Worm (Caenorhabditis elegans): Measurements from ENCODE around the gene F41B4.2.

The F41B4.2 gene

DNA sequence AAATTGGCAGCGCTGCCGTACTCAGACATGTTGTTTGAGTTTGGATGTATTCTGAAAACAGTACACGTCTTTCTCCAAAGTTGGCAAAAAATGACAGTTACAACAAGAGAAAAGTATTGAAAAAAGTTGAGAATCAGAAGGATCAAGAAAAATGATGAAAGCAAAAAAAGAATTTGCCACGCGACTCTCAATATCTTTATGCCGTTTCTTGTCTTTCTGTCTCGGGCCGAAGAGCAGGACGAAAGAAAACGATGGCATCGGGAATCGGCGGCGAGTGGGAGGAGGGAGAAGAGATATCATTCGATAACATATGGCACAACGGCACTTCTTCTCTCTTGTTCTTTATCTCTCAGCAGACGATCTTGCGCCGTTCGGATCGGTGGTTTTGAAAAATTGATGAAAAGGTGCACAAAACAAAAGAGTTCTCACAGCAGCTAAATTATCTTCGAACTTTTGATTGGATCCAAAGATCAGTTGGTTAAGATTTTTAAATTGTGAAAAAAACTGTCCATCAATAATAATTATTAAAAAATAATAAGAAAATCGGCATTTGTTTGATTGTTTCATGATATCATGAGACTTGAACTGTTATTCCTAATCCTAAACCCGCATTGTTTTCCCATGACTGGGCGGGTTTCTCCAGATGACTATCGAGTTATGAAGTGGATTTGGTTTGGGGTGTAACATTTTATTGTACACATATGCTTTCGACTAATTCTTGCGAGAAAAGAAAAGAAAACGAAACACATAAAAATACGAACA is 11.7 kb downstream of the F41B4.2 start, which contains the start of gene gei-15:
gei-15 (minus strand) TSS at position 51 of the 762 bp plus-strand sequence.
- TF ChIP-seq snu-23 (GFP tag; optimal IDR thresholded peaks at IDR 0.05) (peak; percentile 23), swsn-7 (tag; optimal IDR thresholded peaks at IDR 0.05) (no peak), lin-14 (GFP tag; optimal IDR thresholded peaks at IDR 0.05) (peak; percentile 52), rnt-1 (tag; optimal IDR thresholded peaks at IDR 0.05) (peak; percentile 52), C16A3.4 (tag; optimal IDR thresholded peaks at IDR 0.05) (no peak), ets-5 (GFP tag; IDR thresholded peaks at IDR 0.05) (no peak), pag-3 (tag; optimal IDR thresholded peaks at IDR 0.05; ENCODE audit: borderline replicate concordance, insufficient read depth) (peak; percentile 90), grh-1 (GFP tag; IDR thresholded peaks at IDR 0.05) (no peak), ztf-11 (tag; optimal IDR thresholded peaks at IDR 0.05) (no peak), ceh-8 (GFP tag; optimal IDR thresholded peaks at IDR 0.05) (no peak), zip-4 (GFP tag; optimal IDR thresholded peaks at IDR 0.05) (no peak), nhr-90 (tag; optimal IDR thresholded peaks at IDR 0.05; ENCODE audit: poor library complexity) (no peak), nhr-12 (tag; optimal IDR thresholded peaks at IDR 0.05) (no peak), aly-2 (tag; optimal IDR thresholded peaks at IDR 0.05) (no peak), hlh-4 (tag; optimal IDR thresholded peaks at IDR 0.05) (no peak), dsc-1 (tag; optimal IDR thresholded peaks at IDR 0.05) (peak; percentile 52), mab-9 (GFP tag; IDR thresholded peaks at IDR 0.05) (no peak), nhr-71 (tag; optimal IDR thresholded peaks at IDR 0.05) (peak; percentile 22), blmp-1 (tag; optimal IDR thresholded peaks at IDR 0.05) (no peak)

DNA sequence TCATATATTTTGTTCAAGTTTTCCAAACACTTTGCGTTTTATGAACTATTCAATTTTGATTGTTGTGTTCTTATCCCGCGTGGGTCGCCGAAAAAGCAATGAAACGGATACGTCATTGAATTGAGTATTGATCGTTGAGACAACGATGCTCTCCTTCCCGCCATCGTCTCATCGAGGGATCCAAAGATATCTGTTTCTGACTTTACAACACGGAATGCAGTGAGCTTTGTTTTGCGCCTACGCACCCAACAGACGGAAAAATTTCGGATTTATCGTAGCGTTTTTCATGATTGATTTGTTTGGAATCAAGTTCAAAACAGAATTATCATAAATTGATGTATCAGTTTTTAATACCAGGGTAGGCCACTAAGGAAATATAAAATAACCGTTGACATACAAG is 12.5 kb downstream of the F41B4.2 start:
- TF ChIP-seq nhr-84 (tag; optimal IDR thresholded peaks at IDR 0.05): no peak
- TF ChIP-seq lin-13 (GFP tag; optimal IDR thresholded peaks at IDR 0.05): no peak
- TF ChIP-seq nhr-20 (tag; optimal IDR thresholded peaks at IDR 0.05): no peak
- no peak for TF ChIP-seq pqm-1 (tag; optimal IDR thresholded peaks at IDR 0.05)
- TF ChIP-seq nhr-77 (tag; optimal IDR thresholded peaks at IDR 0.05): no peak
- no peak for TF ChIP-seq lsy-2 (tag; optimal IDR thresholded peaks at IDR 0.05)
- TF ChIP-seq ceh-88 (GFP tag; IDR thresholded peaks at IDR 0.05): no peak
- no peak for TF ChIP-seq ceh-82 (tag; optimal IDR thresholded peaks at IDR 0.05)
- no peak for TF ChIP-seq mab-9 (GFP tag; IDR thresholded peaks at IDR 0.05)
- TF ChIP-seq aly-2 (tag; optimal IDR thresholded peaks at IDR 0.05): no peak
- no peak for TF ChIP-seq C04F5.9 (tag; optimal IDR thresholded peaks at IDR 0.05)
- TF ChIP-seq swsn-7 (tag; optimal IDR thresholded peaks at IDR 0.05): no peak
- TF ChIP-seq fkh-8 (tag; optimal IDR thresholded peaks at IDR 0.05): no peak
- TF ChIP-seq ces-1 (GFP tag; optimal IDR thresholded peaks at IDR 0.05): no peak
- TF ChIP-seq tlp-1 (tag; optimal IDR thresholded peaks at IDR 0.05): no peak
- TF ChIP-seq sptf-1 (tag; optimal IDR thresholded peaks at IDR 0.05): no peak
- no peak for TF ChIP-seq nhr-12 (tag; optimal IDR thresholded peaks at IDR 0.05)
- peak; percentile 62 for TF ChIP-seq dsc-1 (tag; optimal IDR thresholded peaks at IDR 0.05)
- peak; percentile 43 for TF ChIP-seq lin-14 (GFP tag; optimal IDR thresholded peaks at IDR 0.05)
- no peak for TF ChIP-seq efl-1 (optimal IDR thresholded peaks at IDR 0.05)
- TF ChIP-seq efl-1 (GFP tag; optimal IDR thresholded peaks at IDR 0.05 in 1 of 2): peak in 1 of 2 experiments; percentile 24
- TF ChIP-seq fkh-10 (GFP tag; optimal IDR thresholded peaks at IDR 0.05): no peak
- TF ChIP-seq nhr-71 (tag; optimal IDR thresholded peaks at IDR 0.05): peak; percentile 50
- TF ChIP-seq nhr-19 (GFP tag; conservative IDR thresholded peaks at IDR 0.05): 0 out of 2 replicates have a peak, but pooled peaks have one; percentile 10
- TF ChIP-seq nhr-11 (tag; optimal IDR thresholded peaks at IDR 0.05): no peak
- TF ChIP-seq elt-2 (tag; optimal IDR thresholded peaks at IDR 0.05): no peak
- TF ChIP-seq unc-98 (GFP tag; IDR thresholded peaks at IDR 0.05): no peak
- TF ChIP-seq ama-1 (optimal IDR thresholded peaks at IDR 0.05): no peak
- no peak for TF ChIP-seq hpl-2 (GFP tag; optimal IDR thresholded peaks at IDR 0.05)
- no peak for TF ChIP-seq fkh-4 (tag; optimal IDR thresholded peaks at IDR 0.05; ENCODE audit: borderline replicate concordance)
- no peak for TF ChIP-seq vab-15 (tag; optimal IDR thresholded peaks at IDR 0.05)
- peak; percentile 66 for TF ChIP-seq rnt-1 (tag; optimal IDR thresholded peaks at IDR 0.05)
- no peak for TF ChIP-seq unc-86 (tag; optimal IDR thresholded peaks at IDR 0.05)
- no peak for TF ChIP-seq ceh-8 (GFP tag; optimal IDR thresholded peaks at IDR 0.05)
- no peak for TF ChIP-seq pag-3 (tag; optimal IDR thresholded peaks at IDR 0.05; ENCODE audit: borderline replicate concordance, insufficient read depth)
- TF ChIP-seq zip-4 (GFP tag; optimal IDR thresholded peaks at IDR 0.05): no peak
- TF ChIP-seq sup-37 (GFP tag; optimal IDR thresholded peaks at IDR 0.05): no peak
- no peak for TF ChIP-seq xbp-1 (tag; optimal IDR thresholded peaks at IDR 0.05)
- TF ChIP-seq nhr-85 (tag): no peak
- no peak for TF ChIP-seq alr-1 (tag; optimal IDR thresholded peaks at IDR 0.05; ENCODE audit: borderline replicate concordance)
- no peak for TF ChIP-seq nhr-237 (tag; optimal IDR thresholded peaks at IDR 0.05)

Data from whole organism, L1 larva.